Fruit fly (Drosophila melanogaster): ENCODE data around the gene mdy.

DNA sequence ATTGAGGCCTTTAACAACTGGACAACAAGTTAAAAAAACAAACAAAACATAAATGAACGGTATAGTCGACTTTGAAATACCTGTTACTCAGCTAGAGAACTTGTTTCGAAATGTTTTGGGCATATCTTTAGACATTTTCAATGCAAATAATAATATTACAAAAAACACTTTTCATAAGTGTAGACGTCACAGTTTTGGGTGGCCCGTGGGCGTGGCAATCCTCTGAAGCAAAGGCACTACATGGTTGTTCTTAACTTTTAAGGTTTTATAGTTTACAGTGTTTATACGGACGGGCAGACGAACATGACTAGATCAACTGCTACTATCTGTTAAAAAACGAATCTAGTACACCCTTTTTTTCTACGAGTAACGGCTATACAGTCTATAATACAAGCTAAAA is 26.0 kb downstream of the mdy start:
- TF ChIP-seq Sox102F (GFP tag; optimal IDR thresholded peaks at IDR 0.05), result peak; percentile 60
- peak; percentile 41 for TF ChIP-seq Smox (GFP tag; optimal IDR thresholded peaks at IDR 0.05)
- no peak for TF ChIP-seq CG16779 (tag; optimal IDR thresholded peaks at IDR 0.05)
- no peak for TF ChIP-seq CG9139 (GFP tag; optimal IDR thresholded peaks at IDR 0.05)
- TF ChIP-seq Hr38 (GFP tag; optimal IDR thresholded peaks at IDR 0.05), result no peak
- TF ChIP-seq CG6854 (GFP tag; optimal IDR thresholded peaks at IDR 0.05), result no peak
- peak; percentile 11 for TF ChIP-seq OdsH (GFP tag; optimal IDR thresholded peaks at IDR 0.05)
- TF ChIP-seq CG32006 (GFP tag; optimal IDR thresholded peaks at IDR 0.05), result peak; percentile 66
- TF ChIP-seq CG1621 (tag; optimal IDR thresholded peaks at IDR 0.05), result no peak
- TF ChIP-seq Lpt (GFP tag; optimal IDR thresholded peaks at IDR 0.05), result no peak
- peak; percentile 42 for TF ChIP-seq achi (GFP tag; optimal IDR thresholded peaks at IDR 0.05)
- TF ChIP-seq CG34406 (GFP tag; optimal IDR thresholded peaks at IDR 0.05), result peak; percentile 42
- TF ChIP-seq Sox15 (GFP tag; optimal IDR thresholded peaks at IDR 0.05), result no peak

All from whole organism, prepupa.